Worm (Caenorhabditis elegans) whole organism, L2 larva: ENCODE data around the gene npr-10.

Experiments
- C34F6.9 ChIP-seq: fragments of 150-350 bp; optimal IDR thresholded peaks from 2 replicates; lab custom pipeline; 2014; ENCODE audit warnings: missing biosample characterization, missing genetic modification characterization
- F13H6.1 ChIP-seq: sonication (generic microtip); optimal IDR thresholded peaks from 2 replicates; lab custom pipeline; 2016; ENCODE audit warnings: missing genetic modification characterization, missing compliant biosample characterization
- R02D3.7 ChIP-seq: fragments of 150-350 bp; optimal IDR thresholded peaks from 2 replicates; lab custom pipeline; 2014; ENCODE audit warnings: missing biosample characterization, missing genetic modification characterization
- Y55F3AM.14 ChIP-seq: fragments of 200-800 bp; sonication (Bioruptor generic); optimal IDR thresholded peaks from 2 replicates; lab custom pipeline; 2018; ENCODE audit warnings: mild to moderate bottlenecking, missing genetic modification characterization, missing compliant biosample characterization
- ZK546.5 ChIP-seq: sonication (generic microtip); optimal IDR thresholded peaks from 2 replicates; lab custom pipeline; 2017; ENCODE audit warnings: missing biosample characterization, missing genetic modification characterization
- alr-1 ChIP-seq: fragments of 150-350 bp; optimal IDR thresholded peaks from 2 replicates; lab custom pipeline; 2014; ENCODE audit warnings: missing biosample characterization, missing genetic modification characterization
- aly-2 ChIP-seq: fragments of 150-350 bp; optimal IDR thresholded peaks from 2 replicates; lab custom pipeline; 2014; ENCODE audit warnings: missing biosample characterization, missing genetic modification characterization
- ama-1 ChIP-seq: fragments of 150-350 bp; optimal IDR thresholded peaks from 2 replicates; lab custom pipeline; 2018; ENCODE audit warnings: inconsistent platforms
- blmp-1 ChIP-seq: sonication (generic microtip); optimal IDR thresholded peaks from 2 replicates; lab custom pipeline; 2017; ENCODE audit warnings: missing genetic modification characterization, mild to moderate bottlenecking, missing compliant biosample characterization, antibody characterized with exemption, moderate library complexity; ENCODE audit not compliant: insufficient read depth
- ceh-16 ChIP-seq: fragments of 150-350 bp; optimal IDR thresholded peaks from 2 replicates; lab custom pipeline; 2014; ENCODE audit warnings: missing biosample characterization, missing genetic modification characterization
- ceh-82 ChIP-seq: fragments of 150-350 bp; optimal IDR thresholded peaks from 2 replicates; lab custom pipeline; 2014; ENCODE audit warnings: missing biosample characterization, missing genetic modification characterization
- crh-2 ChIP-seq: sonication (generic microtip); optimal IDR thresholded peaks from 2 replicates; lab custom pipeline; 2017; ENCODE audit warnings: missing biosample characterization, missing genetic modification characterization
- dmd-4 ChIP-seq: sonication (generic microtip); optimal IDR thresholded peaks from 2 replicates; lab custom pipeline; 2017; ENCODE audit warnings: missing biosample characterization, missing genetic modification characterization
- egl-27 ChIP-seq: sonication (generic microtip); optimal IDR thresholded peaks from 3 replicates; lab custom pipeline; 2017; ENCODE audit warnings: missing biosample characterization, missing genetic modification reagents, missing genetic modification characterization
- elt-1 ChIP-seq: fragments of 150-350 bp; optimal IDR thresholded peaks from 2 replicates; lab custom pipeline; 2014; ENCODE audit warnings: missing biosample characterization, missing genetic modification characterization
- elt-3 ChIP-seq: sonication (generic microtip); optimal IDR thresholded peaks from 2 replicates; lab custom pipeline; 2017; ENCODE audit warnings: missing biosample characterization, missing genetic modification characterization
- fos-1 ChIP-seq: fragments of 150-350 bp; optimal IDR thresholded peaks from 2 replicates; lab custom pipeline; 2014; ENCODE audit warnings: missing biosample characterization, missing genetic modification characterization
- gmeb-1 ChIP-seq: fragments of 150-350 bp; optimal IDR thresholded peaks from 2 replicates; lab custom pipeline; 2014; ENCODE audit warnings: missing biosample characterization, missing genetic modification characterization
- lin-11 ChIP-seq: fragments of 150-350 bp; sonication (generic microtip); optimal IDR thresholded peaks from 2 replicates; lab custom pipeline; 2014; ENCODE audit warnings: missing biosample characterization, missing genetic modification characterization, inconsistent platforms, mixed read lengths
- lin-13 ChIP-seq: fragments of 150-350 bp; optimal IDR thresholded peaks from 2 replicates; lab custom pipeline; 2014; ENCODE audit warnings: missing biosample characterization, missing genetic modification reagents, missing genetic modification characterization
- lin-39 ChIP-seq: fragments of 150-350 bp; optimal IDR thresholded peaks from 2 replicates; lab custom pipeline; 2014; ENCODE audit warnings: missing biosample characterization, missing genetic modification reagents, missing genetic modification characterization
- lsy-2 ChIP-seq, 2 experiments: fragments of 150-350 bp in 1 of 2; sonication (generic microtip) in 1 of 2; optimal IDR thresholded peaks; 2 replicates each; lab custom pipeline; 2014 to 2017; ENCODE audit warnings: missing biosample characterization in 2 of 2, missing genetic modification characterization in 2 of 2
- mab-5 ChIP-seq: fragments of 150-350 bp; optimal IDR thresholded peaks from 2 replicates; lab custom pipeline; 2014; ENCODE audit warnings: missing biosample characterization, missing genetic modification characterization
- mbf-1 ChIP-seq: sonication (generic microtip); optimal IDR thresholded peaks from 2 replicates; lab custom pipeline; 2017; ENCODE audit warnings: missing biosample characterization, missing genetic modification characterization
- mdl-1 ChIP-seq, 2 experiments: fragments of 150-350 bp in 1 of 2; sonication (generic microtip) in 1 of 2; optimal IDR thresholded peaks; 2 replicates each; lab custom pipeline; 2017; ENCODE audit warnings: missing biosample characterization in 2 of 2, missing genetic modification characterization in 2 of 2
- nhr-10 ChIP-seq: sonication (generic microtip); optimal IDR thresholded peaks from 2 replicates; lab custom pipeline; 2017; ENCODE audit warnings: missing biosample characterization, missing genetic modification characterization
- nhr-11 ChIP-seq: fragments of 150-350 bp; optimal IDR thresholded peaks from 2 replicates; lab custom pipeline; 2014; ENCODE audit warnings: missing biosample characterization, missing genetic modification characterization
- nhr-12 ChIP-seq: fragments of 150-350 bp; optimal IDR thresholded peaks from 2 replicates; lab custom pipeline; 2014; ENCODE audit warnings: missing biosample characterization, missing genetic modification characterization
- nhr-129 ChIP-seq: fragments of 150-350 bp; optimal IDR thresholded peaks from 2 replicates; lab custom pipeline; 2014; ENCODE audit warnings: missing biosample characterization, missing genetic modification characterization
- nhr-21 ChIP-seq: fragments of 150-350 bp; optimal IDR thresholded peaks from 2 replicates; lab custom pipeline; 2014; ENCODE audit warnings: missing biosample characterization, missing genetic modification characterization
- nhr-23 ChIP-seq: fragments of 150-350 bp; optimal IDR thresholded peaks from 2 replicates; lab custom pipeline; 2014; ENCODE audit warnings: missing biosample characterization, missing genetic modification reagents, missing genetic modification characterization
- nhr-237 ChIP-seq: fragments of 150-350 bp; optimal IDR thresholded peaks from 2 replicates; lab custom pipeline; 2014; ENCODE audit warnings: missing biosample characterization, missing genetic modification characterization
- nhr-25 ChIP-seq: fragments of 150-350 bp; sonication (generic microtip); optimal IDR thresholded peaks from 3 replicates; lab custom pipeline; 2014; ENCODE audit warnings: missing biosample characterization, missing genetic modification characterization
- nhr-6 ChIP-seq: fragments of 150-350 bp; optimal IDR thresholded peaks from 2 replicates; lab custom pipeline; 2014; ENCODE audit warnings: missing biosample characterization, missing genetic modification characterization
- nhr-77 ChIP-seq: fragments of 150-350 bp; optimal IDR thresholded peaks from 2 replicates; lab custom pipeline; 2014; ENCODE audit warnings: missing biosample characterization, missing genetic modification characterization
- peb-1 ChIP-seq: fragments of 150-350 bp; optimal IDR thresholded peaks from 2 replicates; lab custom pipeline; 2014; ENCODE audit warnings: missing biosample characterization, missing genetic modification characterization
- sem-4 ChIP-seq: fragments of 150-350 bp; optimal IDR thresholded peaks from 2 replicates; lab custom pipeline; 2014; ENCODE audit warnings: missing biosample characterization, missing genetic modification reagents, missing genetic modification characterization
- skn-1 ChIP-seq: sonication (generic microtip); optimal IDR thresholded peaks from 2 replicates; lab custom pipeline; 2017; ENCODE audit warnings: missing biosample characterization, missing genetic modification characterization
- sma-3 ChIP-seq: sonication (generic microtip); optimal IDR thresholded peaks from 2 replicates; lab custom pipeline; 2016; ENCODE audit warnings: missing genetic modification reagents, missing genetic modification characterization, missing compliant biosample characterization
- sma-9 ChIP-seq, 2 experiments: fragments of 150-350 bp in 1 of 2; sonication (generic microtip) in 1 of 2; optimal IDR thresholded peaks; 2 replicates each; lab custom pipeline; 2014 to 2016; ENCODE audit warnings: missing genetic modification characterization in 2 of 2, mild to moderate bottlenecking in 1 of 2, missing biosample characterization in 1 of 2, missing compliant biosample characterization in 1 of 2, missing genetic modification reagents in 1 of 2, moderate library complexity in 1 of 2
- snpc-4 ChIP-seq: fragments of 150-350 bp; optimal IDR thresholded peaks from 2 replicates; lab custom pipeline; 2014; ENCODE audit warnings: missing biosample characterization, missing genetic modification characterization
- unc-39 ChIP-seq: fragments of 150-350 bp; optimal IDR thresholded peaks from 2 replicates; lab custom pipeline; 2014; ENCODE audit warnings: missing biosample characterization, missing genetic modification characterization
- unc-55 ChIP-seq: fragments of 150-350 bp; sonication (generic microtip); optimal IDR thresholded peaks from 3 replicates; lab custom pipeline; 2014; ENCODE audit warnings: missing biosample characterization, missing genetic modification reagents, missing genetic modification characterization
- unc-62 ChIP-seq: fragments of 150-350 bp; optimal IDR thresholded peaks from 2 replicates; lab custom pipeline; 2014; ENCODE audit warnings: missing biosample characterization, missing genetic modification reagents, missing genetic modification characterization
- zag-1 ChIP-seq: fragments of 150-350 bp; optimal IDR thresholded peaks from 2 replicates; lab custom pipeline; 2014; ENCODE audit warnings: missing biosample characterization, missing genetic modification characterization
- ztf-1 ChIP-seq: fragments of 200-800 bp; sonication (Bioruptor generic); conservative IDR thresholded peaks from 2 replicates; pipeline ENCODE4 v1.3.6; 2022; ENCODE audit warnings: missing genetic modification characterization, missing compliant biosample characterization
- ztf-4 ChIP-seq: fragments of 150-350 bp; optimal IDR thresholded peaks from 2 replicates; lab custom pipeline; 2014; ENCODE audit warnings: missing biosample characterization, missing genetic modification characterization

The npr-10 gene

ce11 chrX:13014341-13014740 is 18.2 kb downstream of the npr-10 start:
- TF ChIP-seq nhr-6 (peak; percentile 10), blmp-1 (tag; lab: Kevin White, UChicago) (peak; percentile 10), nhr-25 (peak; percentile 94), C34F6.9 (no peak)

ce11 chrX:13011897-13012296 is 20.6 kb downstream of the npr-10 start:
- TF ChIP-seq crh-2 (tag; lab: Kevin White, UChicago) (no peak), nhr-25 (peak; percentile 26), sma-9 (GFP tag; optimal IDR thresholded peaks at IDR 0.05; lab: Kevin White, UChicago) (peak; percentile 15), sma-9 (tag; optimal IDR thresholded peaks at IDR 0.05; lab: Kevin White, UChicago) (no peak), elt-1 (tag; lab: Kevin White, UChicago) (peak; percentile 74), ceh-16 (tag; lab: Kevin White, UChicago) (peak; percentile 86)
- TF ChIP-seq, all 48 proteins: peak for 4

ce11 chrX:13009645-13010044 is 22.9 kb downstream of the npr-10 start:
- TF ChIP-seq sma-3 (GFP tag; lab: Kevin White, UChicago) = no peak
- TF ChIP-seq nhr-11 = no peak
- peak in 1 of 2 experiments; percentile 16 for TF ChIP-seq lsy-2 (tag; optimal IDR thresholded peaks at IDR 0.05; lab: Kevin White, UChicago)
- TF ChIP-seq nhr-6 = no peak
- peak; percentile 98 for TF ChIP-seq nhr-25
- no peak for TF ChIP-seq nhr-23
- no peak for TF ChIP-seq crh-2 (tag; lab: Kevin White, UChicago)
- no peak for TF ChIP-seq nhr-237 (tag; lab: Kevin White, UChicago)
- peak; percentile 73 for TF ChIP-seq ceh-16 (tag; lab: Kevin White, UChicago)
- no peak for TF ChIP-seq C34F6.9
- no peak for TF ChIP-seq aly-2
- no peak for TF ChIP-seq ZK546.5 (tag; lab: Kevin White, UChicago)
- TF ChIP-seq nhr-129 = no peak
- no peak for TF ChIP-seq nhr-12 (tag; lab: Kevin White, UChicago)
- peak; percentile 63 for TF ChIP-seq nhr-21 (tag; lab: Kevin White, UChicago)
- TF ChIP-seq dmd-4 (tag; lab: Kevin White, UChicago) = no peak
- no peak for TF ChIP-seq zag-1 (tag; lab: Kevin White, UChicago)
- peak; percentile 91 for TF ChIP-seq blmp-1 (tag; lab: Kevin White, UChicago)
- no peak for TF ChIP-seq lin-39 (tag; lab: Kevin White, UChicago)
- no peak for TF ChIP-seq elt-3 (tag; lab: Kevin White, UChicago)
- no peak for TF ChIP-seq ztf-4
- no peak for TF ChIP-seq unc-55 (GFP tag; lab: Kevin White, UChicago)
- TF ChIP-seq egl-27 = peak; percentile 30
- peak; percentile 31 for TF ChIP-seq fos-1
- no peak for TF ChIP-seq lin-11 (tag; lab: Kevin White, UChicago)
- TF ChIP-seq F13H6.1 (tag; lab: Kevin White, UChicago) = no peak
- TF ChIP-seq gmeb-1 (tag; lab: Kevin White, UChicago) = no peak
- TF ChIP-seq mab-5 = no peak
- TF ChIP-seq elt-1 (tag; lab: Kevin White, UChicago) = no peak
- no peak for TF ChIP-seq mdl-1 (tag; optimal IDR thresholded peaks at IDR 0.05; lab: Kevin White, UChicago)
- no peak for TF ChIP-seq ztf-1 (GFP tag; lab: Robert Waterston, UW)
- TF ChIP-seq lin-13 = no peak
- TF ChIP-seq nhr-77 (tag; lab: Kevin White, UChicago) = no peak
- TF ChIP-seq mbf-1 (tag; lab: Kevin White, UChicago) = no peak
- TF ChIP-seq snpc-4 (tag; lab: Kevin White, UChicago) = no peak
- TF ChIP-seq R02D3.7 = no peak
- peak; percentile 50 for TF ChIP-seq sem-4 (tag; lab: Kevin White, UChicago)
- TF ChIP-seq peb-1 = no peak
- TF ChIP-seq Y55F3AM.14 (GFP tag; lab: Kevin White, UChicago) = peak; percentile 76
- no peak for TF ChIP-seq ama-1 (lab: Kevin White, UChicago)
- no peak for TF ChIP-seq nhr-10 (tag; lab: Kevin White, UChicago)
- TF ChIP-seq sma-9 (GFP tag; optimal IDR thresholded peaks at IDR 0.05; lab: Kevin White, UChicago) = peak; percentile 46
- no peak for TF ChIP-seq sma-9 (tag; optimal IDR thresholded peaks at IDR 0.05; lab: Kevin White, UChicago)
- TF ChIP-seq skn-1 (tag; lab: Kevin White, UChicago) = no peak
- no peak for TF ChIP-seq unc-39 (tag; lab: Kevin White, UChicago)
- TF ChIP-seq alr-1 (tag; lab: Kevin White, UChicago) = no peak
- TF ChIP-seq unc-62 (GFP tag; lab: Kevin White, UChicago) = no peak
- TF ChIP-seq ceh-82 = no peak
